Worm (Caenorhabditis elegans) whole organism, L4 larva: ENCODE results near the gene catp-6.

Experiments used
- F10B5.3 ChIP-seq: sonication (generic microtip); optimal IDR thresholded peaks from 2 replicates; lab custom pipeline; 2016; ENCODE audit warnings: mild to moderate bottlenecking, missing genetic modification characterization, missing compliant biosample characterization
- F37D6.2 ChIP-seq: sonication (generic microtip); optimal IDR thresholded peaks from 2 replicates; lab custom pipeline; 2016; ENCODE audit warnings: mild to moderate bottlenecking, missing genetic modification characterization, missing compliant biosample characterization
- R02D3.7 ChIP-seq: fragments of 150-350 bp; sonication (generic microtip); optimal IDR thresholded peaks from 3 replicates; lab custom pipeline; 2014; ENCODE audit warnings: missing biosample characterization, missing genetic modification characterization
- T20F7.1 ChIP-seq: fragments of 200-800 bp; sonication (Bioruptor generic); optimal IDR thresholded peaks from 2 replicates; lab custom pipeline; 2018; ENCODE audit warnings: mild to moderate bottlenecking, missing genetic modification characterization, missing compliant biosample characterization
- ZK337.2 ChIP-seq: fragments of 200-800 bp; sonication (Bioruptor generic); IDR thresholded peaks from 2 replicates; pipeline ENCODE4 v1.3.6; 2022; ENCODE audit warnings: missing genetic modification reagents, missing genetic modification characterization, missing compliant biosample characterization
- ZK546.5 ChIP-seq, 2 experiments: sonication (generic microtip); optimal IDR thresholded peaks; 2 replicates each; lab custom pipeline; 2017; ENCODE audit warnings: missing biosample characterization in 2 of 2, missing genetic modification characterization in 2 of 2
- aha-1 ChIP-seq: fragments of 150-350 bp; peaks from one replicate; lab custom pipeline; 2014; ENCODE audit warnings: missing biosample characterization, missing genetic modification characterization
- arid-1 ChIP-seq: fragments of 200-800 bp; sonication (Bioruptor generic); conservative IDR thresholded peaks from 2 replicates; pipeline ENCODE4 v1.3.6; 2022; ENCODE audit warnings: missing genetic modification reagents, missing genetic modification characterization, missing compliant biosample characterization
- ceh-20 ChIP-seq: fragments of 200-800 bp; sonication (Bioruptor generic); IDR thresholded peaks from 2 replicates; pipeline ENCODE4 v1.3.6; 2022; ENCODE audit warnings: missing genetic modification reagents, missing genetic modification characterization, missing compliant biosample characterization
- ceh-44 ChIP-seq: fragments of 200-800 bp; sonication (Bioruptor generic); IDR thresholded peaks from 2 replicates; pipeline ENCODE4 v1.3.6; 2022; ENCODE audit warnings: missing genetic modification reagents, missing genetic modification characterization, missing compliant biosample characterization
- ceh-82 ChIP-seq: sonication (generic microtip); optimal IDR thresholded peaks from 2 replicates; lab custom pipeline; 2017; ENCODE audit warnings: missing biosample characterization, missing genetic modification characterization
- daf-16 ChIP-seq, 3 experiments: sonication (generic microtip); optimal IDR thresholded peaks; 2 replicates each; lab custom pipeline; 2016 to 2017; ENCODE audit warnings: missing genetic modification characterization in 3 of 3, missing genetic modification reagents in 3 of 3, mild to moderate bottlenecking in 2 of 3, missing compliant biosample characterization in 2 of 3, missing biosample characterization in 1 of 3, moderate library complexity in 1 of 3
- dmd-6 ChIP-seq: fragments of 200-800 bp; sonication (Bioruptor generic); IDR thresholded peaks from 2 replicates; pipeline ENCODE4 v1.3.6; 2022; ENCODE audit warnings: missing genetic modification reagents, missing genetic modification characterization, missing compliant biosample characterization
- dmd-8 ChIP-seq: fragments of 200-800 bp; sonication (Bioruptor generic); IDR thresholded peaks from 2 replicates; pipeline ENCODE4 v1.3.6; 2022; ENCODE audit warnings: missing genetic modification characterization, missing compliant biosample characterization
- dmd-9 ChIP-seq: fragments of 200-800 bp; sonication (Bioruptor generic); IDR thresholded peaks from 2 replicates; pipeline ENCODE4 v1.3.6; 2022; ENCODE audit warnings: missing genetic modification reagents, missing genetic modification characterization, missing compliant biosample characterization
- dpl-1 ChIP-seq: fragments of 150-350 bp; optimal IDR thresholded peaks from 2 replicates; lab custom pipeline; 2014; ENCODE audit warnings: missing biosample characterization, missing genetic modification reagents, missing genetic modification characterization
- fkh-10 ChIP-seq: fragments of 150-350 bp; optimal IDR thresholded peaks from 2 replicates; lab custom pipeline; 2014; ENCODE audit warnings: missing biosample characterization, missing genetic modification reagents, missing genetic modification characterization
- fos-1 ChIP-seq: fragments of 150-350 bp; optimal IDR thresholded peaks from 2 replicates; lab custom pipeline; 2014; ENCODE audit warnings: missing biosample characterization, missing genetic modification characterization
- gei-8 ChIP-seq: fragments of 200-800 bp; sonication (Bioruptor generic); optimal IDR thresholded peaks from 2 replicates; lab custom pipeline; 2018; ENCODE audit warnings: mild to moderate bottlenecking, missing genetic modification characterization, missing compliant biosample characterization
- hif-1 ChIP-seq, 2 experiments: sonication (generic microtip); optimal IDR thresholded peaks; 2 replicates each; lab custom pipeline; 2016 to 2017; ENCODE audit warnings: missing compliant biosample characterization in 2 of 2, missing genetic modification characterization in 2 of 2, missing genetic modification reagents in 2 of 2, missing genotype in 2 of 2, mild to moderate bottlenecking in 1 of 2
- hlh-11 ChIP-seq: fragments of 200-800 bp; sonication (Bioruptor generic); optimal IDR thresholded peaks from 2 replicates; lab custom pipeline; 2018; ENCODE audit warnings: mild to moderate bottlenecking, missing genetic modification characterization, missing compliant biosample characterization
- hlh-30 ChIP-seq: sonication (generic microtip); optimal IDR thresholded peaks from 2 replicates; lab custom pipeline; 2017; ENCODE audit warnings: antibody characterized with exemption, mild to moderate bottlenecking, missing genetic modification characterization, missing compliant biosample characterization; ENCODE audit not compliant: insufficient read depth
- hmg-1.1 ChIP-seq: fragments of 200-800 bp; sonication (Bioruptor generic); IDR thresholded peaks from 2 replicates; pipeline ENCODE4 v1.3.6; 2022; ENCODE audit warnings: missing genetic modification reagents, missing genetic modification characterization, missing compliant biosample characterization
- jun-1 ChIP-seq: fragments of 150-350 bp; optimal IDR thresholded peaks from 2 replicates; lab custom pipeline; 2014; ENCODE audit warnings: missing biosample characterization, missing genetic modification reagents, missing genetic modification characterization
- lin-1 ChIP-seq: fragments of 200-800 bp; sonication (Bioruptor generic); IDR thresholded peaks from 2 replicates; pipeline ENCODE4 v1.3.6; 2022; ENCODE audit warnings: missing genetic modification reagents, missing genetic modification characterization, missing compliant biosample characterization
- lin-13 ChIP-seq: fragments of 150-350 bp; optimal IDR thresholded peaks from 2 replicates; lab custom pipeline; 2014; ENCODE audit warnings: missing biosample characterization, missing genetic modification reagents, missing genetic modification characterization
- lir-3 ChIP-seq: sonication (generic microtip); optimal IDR thresholded peaks from 2 replicates; lab custom pipeline; 2016; ENCODE audit warnings: mild to moderate bottlenecking, missing genetic modification characterization, missing compliant biosample characterization
- lsy-2 ChIP-seq, 2 experiments: fragments of 150-350 bp in 1 of 2; sonication (generic microtip) in 1 of 2; optimal IDR thresholded peaks; 2 replicates each; lab custom pipeline; 2014 to 2017; ENCODE audit warnings: missing biosample characterization in 2 of 2, missing genetic modification characterization in 2 of 2
- mdl-1 ChIP-seq, 2 experiments: fragments of 150-350 bp in 1 of 2; sonication (generic microtip) in 1 of 2; optimal IDR thresholded peaks; 2 replicates each; lab custom pipeline; 2014 to 2017; ENCODE audit warnings: missing biosample characterization in 2 of 2, missing genetic modification characterization in 2 of 2
- mep-1 ChIP-seq: fragments of 150-350 bp; sonication (generic microtip); optimal IDR thresholded peaks from 3 replicates; lab custom pipeline; 2014; ENCODE audit warnings: missing biosample characterization, missing genetic modification characterization
- mes-2 ChIP-seq: sonication (generic microtip); optimal IDR thresholded peaks from 2 replicates; lab custom pipeline; 2016; ENCODE audit warnings: missing genotype, mild to moderate bottlenecking, missing genetic modification characterization, missing compliant biosample characterization; ENCODE audit not compliant: poor library complexity, severe bottlenecking
- mxl-3 ChIP-seq: fragments of 200-800 bp; sonication (Bioruptor generic); optimal IDR thresholded peaks from 2 replicates; lab custom pipeline; 2018; ENCODE audit warnings: mild to moderate bottlenecking, missing genetic modification characterization, missing compliant biosample characterization
- nhr-11 ChIP-seq: fragments of 150-350 bp; optimal IDR thresholded peaks from 2 replicates; lab custom pipeline; 2014; ENCODE audit warnings: missing biosample characterization, missing genetic modification characterization
- nhr-237 ChIP-seq: sonication (generic microtip); optimal IDR thresholded peaks from 2 replicates; lab custom pipeline; 2017; ENCODE audit warnings: missing biosample characterization, missing genetic modification characterization
- nhr-28 ChIP-seq: fragments of 150-350 bp; optimal IDR thresholded peaks from 2 replicates; lab custom pipeline; 2014; ENCODE audit warnings: missing biosample characterization, missing genetic modification characterization
- nhr-41 ChIP-seq: fragments of 200-800 bp; sonication (Bioruptor generic); IDR thresholded peaks from 2 replicates; pipeline ENCODE4 v1.3.6; 2022; ENCODE audit warnings: missing genetic modification reagents, missing genetic modification characterization, missing compliant biosample characterization
- nhr-48 ChIP-seq: sonication (generic microtip); optimal IDR thresholded peaks from 2 replicates; lab custom pipeline; 2016; ENCODE audit warnings: mild to moderate bottlenecking, missing genetic modification characterization, missing compliant biosample characterization
- nhr-6 ChIP-seq: fragments of 150-350 bp; optimal IDR thresholded peaks from 2 replicates; lab custom pipeline; 2014; ENCODE audit warnings: missing biosample characterization, missing genetic modification characterization
- nhr-77 ChIP-seq: fragments of 150-350 bp; optimal IDR thresholded peaks from 2 replicates; lab custom pipeline; 2014; ENCODE audit warnings: missing biosample characterization, missing genetic modification characterization
- pqm-1 ChIP-seq: sonication (generic microtip); optimal IDR thresholded peaks from 2 replicates; lab custom pipeline; 2017; ENCODE audit warnings: missing biosample characterization, missing genetic modification characterization
- rbr-2 ChIP-seq: sonication (generic microtip); optimal IDR thresholded peaks from 2 replicates; lab custom pipeline; 2016; ENCODE audit warnings: missing genotype, missing genetic modification characterization, missing compliant biosample characterization
- sdz-12 ChIP-seq: fragments of 200-800 bp; sonication (Bioruptor generic); optimal IDR thresholded peaks from 2 replicates; lab custom pipeline; 2018; ENCODE audit warnings: mild to moderate bottlenecking, missing genetic modification characterization, missing compliant biosample characterization
- snpc-1.2 ChIP-seq: fragments of 200-800 bp; sonication (Bioruptor generic); IDR thresholded peaks from 2 replicates; pipeline ENCODE4 v1.3.6; 2022; ENCODE audit warnings: missing genetic modification reagents, missing genetic modification characterization, missing compliant biosample characterization
- spr-1 ChIP-seq: sonication (generic microtip); optimal IDR thresholded peaks from 2 replicates; lab custom pipeline; 2016; ENCODE audit warnings: mild to moderate bottlenecking, missing genetic modification characterization, missing compliant biosample characterization
- tra-1 ChIP-seq: fragments of 200-800 bp; sonication (Bioruptor generic); IDR thresholded peaks from 2 replicates; pipeline ENCODE4 v1.3.6; 2022; ENCODE audit warnings: missing genetic modification reagents, missing genetic modification characterization, missing compliant biosample characterization
- zfp-3 ChIP-seq: fragments of 200-800 bp; sonication (Bioruptor generic); conservative IDR thresholded peaks from 2 replicates; pipeline ENCODE4 v1.3.6; 2022; ENCODE audit warnings: missing genetic modification reagents, missing genetic modification characterization, missing compliant biosample characterization
- zip-2 ChIP-seq: fragments of 150-350 bp; optimal IDR thresholded peaks from 2 replicates; lab custom pipeline; 2014; ENCODE audit warnings: missing biosample characterization, missing genetic modification characterization
- ztf-11 ChIP-seq: fragments of 150-350 bp; optimal IDR thresholded peaks from 2 replicates; lab custom pipeline; 2014; ENCODE audit warnings: missing biosample characterization, missing genetic modification characterization

Gene catp-6

DNA sequence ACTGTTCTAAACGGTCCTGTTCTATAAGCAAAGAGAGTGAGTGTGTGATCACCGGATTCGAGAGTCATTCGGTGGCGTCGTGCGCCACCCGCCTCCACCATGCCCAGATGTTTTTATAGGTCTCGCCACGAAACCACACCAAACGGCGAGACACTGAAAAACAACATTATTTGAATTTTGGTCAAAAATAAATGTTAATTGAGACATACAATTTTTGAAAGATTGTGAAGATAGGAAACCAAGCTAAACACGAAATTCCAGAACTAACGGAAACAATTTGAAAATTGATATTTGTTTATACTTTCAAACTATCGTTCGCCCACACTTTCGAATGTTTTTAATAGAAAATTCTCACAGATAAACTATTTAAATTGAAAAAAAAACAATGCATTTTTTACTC is at the start of gene catp-6:
Gene catp-6 (minus strand): TSS at position 101 of the 400 bp plus-strand sequence.
- no peak for TF ChIP-seq daf-16 (GFP tag; optimal IDR thresholded peaks at IDR 0.05; lab: Kevin White, UChicago)
- TF ChIP-seq daf-16 (tag; optimal IDR thresholded peaks at IDR 0.05; lab: Kevin White, UChicago), result no peak
- no peak for TF ChIP-seq dmd-8 (GFP tag; lab: Robert Waterston, UW)
- TF ChIP-seq ZK337.2, result no peak
- TF ChIP-seq ceh-82 (tag; lab: Kevin White, UChicago), result no peak
- TF ChIP-seq nhr-237 (tag; lab: Kevin White, UChicago), result no peak
- TF ChIP-seq F37D6.2 (tag; lab: Kevin White, UChicago), result no peak
- no peak for TF ChIP-seq R02D3.7 (tag; lab: Kevin White, UChicago)
- TF ChIP-seq tra-1 (GFP tag; lab: Robert Waterston, UW), result no peak
- TF ChIP-seq dmd-9 (GFP tag; lab: Robert Waterston, UW), result no peak
- TF ChIP-seq ZK546.5 (tag; optimal IDR thresholded peaks at IDR 0.05; lab: Kevin White, UChicago), result no peak
- TF ChIP-seq sdz-12 (GFP tag; lab: Kevin White, UChicago), result no peak
- no peak for TF ChIP-seq nhr-6 (tag; lab: Kevin White, UChicago)
- TF ChIP-seq snpc-1.2 (GFP tag; lab: Robert Waterston, UW), result no peak
- no peak for TF ChIP-seq lin-1
- no peak for TF ChIP-seq zip-2
- no peak for TF ChIP-seq hif-1 (tag; optimal IDR thresholded peaks at IDR 0.05; lab: Kevin White, UChicago)
- TF ChIP-seq spr-1 (tag; lab: Kevin White, UChicago), result no peak
- no peak for TF ChIP-seq lir-3 (tag; lab: Kevin White, UChicago)
- no peak for TF ChIP-seq ceh-44 (GFP tag; lab: Robert Waterston, UW)

DNA sequence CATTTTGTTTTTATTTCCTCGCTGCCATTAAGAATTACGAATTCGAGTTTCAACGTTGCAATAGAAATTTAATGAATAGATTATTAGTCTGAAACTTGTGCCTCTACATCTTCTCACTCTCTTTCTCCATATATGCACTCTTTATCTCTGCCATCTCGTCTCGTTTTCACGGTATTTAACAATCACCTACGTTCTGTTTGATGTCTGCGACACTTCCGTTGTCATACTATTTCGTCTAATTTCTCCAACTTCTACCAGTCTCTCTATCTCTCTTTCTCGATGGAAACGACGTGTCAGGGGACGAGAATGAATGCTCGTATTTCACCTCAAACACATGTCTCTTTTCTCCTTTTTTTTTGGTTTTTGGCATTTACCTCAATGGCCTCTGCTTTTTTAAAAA is 49.5 kb upstream of the catp-6 start:
- TF ChIP-seq lin-13 (GFP tag; lab: Kevin White, UChicago), result peak; percentile 13
- TF ChIP-seq ztf-11, result no peak
- TF ChIP-seq hmg-1.1 (GFP tag; lab: Robert Waterston, UW), result peak; percentile 56; the same call in 1 of the 2 replicates
- TF ChIP-seq mep-1 (tag; lab: Kevin White, UChicago), result peak; percentile 66
- no peak for TF ChIP-seq fos-1
- peak; percentile 61 for TF ChIP-seq dmd-6 (GFP tag; lab: Robert Waterston, UW)
- TF ChIP-seq nhr-28, result peak; percentile 39
- peak in 1 of 2 experiments; percentile 46 for TF ChIP-seq lsy-2 (tag; optimal IDR thresholded peaks at IDR 0.05; lab: Kevin White, UChicago)
- peak; percentile 37 for TF ChIP-seq mes-2 (tag; lab: Kevin White, UChicago)
- no peak for TF ChIP-seq jun-1 (tag; lab: Kevin White, UChicago)
- TF ChIP-seq nhr-11 (tag; lab: Kevin White, UChicago), result peak; percentile 53
- TF ChIP-seq arid-1, result no peak
- peak; percentile 60 for TF ChIP-seq nhr-48 (tag; lab: Kevin White, UChicago)
- TF ChIP-seq mxl-3 (GFP tag; lab: Kevin White, UChicago), result peak; percentile 71
- TF ChIP-seq nhr-6 (tag; lab: Kevin White, UChicago), result peak; percentile 15
- TF ChIP-seq ZK546.5 (tag; optimal IDR thresholded peaks at IDR 0.05; lab: Kevin White, UChicago), result no peak
- TF ChIP-seq dpl-1 (GFP tag; lab: Kevin White, UChicago), result peak; percentile 12
- no peak for TF ChIP-seq zfp-3
- TF ChIP-seq daf-16 (GFP tag; optimal IDR thresholded peaks at IDR 0.05; lab: Kevin White, UChicago), result no peak
- peak; percentile 42 for TF ChIP-seq daf-16 (tag; optimal IDR thresholded peaks at IDR 0.05; lab: Kevin White, UChicago)
- TF ChIP-seq nhr-77 (tag; lab: Kevin White, UChicago), result peak; percentile 17
- TF ChIP-seq pqm-1 (tag; lab: Kevin White, UChicago), result peak; percentile 9
- TF ChIP-seq ceh-20 (GFP tag; lab: Robert Waterston, UW), result peak; percentile 9; the same call in 1 of the 2 replicates
- peak; percentile 60 for TF ChIP-seq aha-1 (tag; lab: Kevin White, UChicago)
- TF ChIP-seq fkh-10 (GFP tag; lab: Kevin White, UChicago), result no peak
- peak; percentile 71 for TF ChIP-seq hlh-11 (tag; lab: Kevin White, UChicago)
- TF ChIP-seq nhr-41 (GFP tag; lab: Robert Waterston, UW), result no peak
- TF ChIP-seq gei-8 (GFP tag; lab: Kevin White, UChicago), result no peak
- TF ChIP-seq hif-1 (tag; optimal IDR thresholded peaks at IDR 0.05; lab: Kevin White, UChicago), result peak in 1 of 2 experiments; percentile 8
- no peak for TF ChIP-seq F10B5.3 (tag; lab: Kevin White, UChicago)
- peak; percentile 26 for TF ChIP-seq T20F7.1 (GFP tag; lab: Kevin White, UChicago)
- TF ChIP-seq lin-1, result peak; percentile 30; the same call in 1 of the 2 replicates
- peak; percentile 84 for TF ChIP-seq hlh-30 (tag; lab: Kevin White, UChicago)
- TF ChIP-seq rbr-2 (tag; lab: Kevin White, UChicago), result peak; percentile 20
- peak; percentile 26 to 55 for TF ChIP-seq mdl-1 (tag; optimal IDR thresholded peaks at IDR 0.05; lab: Kevin White, UChicago)
